Worm (Caenorhabditis elegans): ENCODE results near the gene famh-136.

ce11 chrIII:8894782-8895181 lies 7.2 kb downstream of the famh-136 start, which contains the start of gene asna-1:
- TF ChIP-seq snpc-4 (tag; optimal IDR thresholded peaks at IDR 0.05) = no peak
- TF ChIP-seq zag-1 (tag; optimal IDR thresholded peaks at IDR 0.05) = no peak

All from whole organism, L2 larva.